Fruit fly (Drosophila melanogaster) whole organism, embryonic: ENCODE results near the gene CG5810.

Source experiments
- Adf1 ChIP-seq: fragments of 200-800 bp; sonication (Bioruptor generic); IDR thresholded peaks from 2 replicates; pipeline ENCODE4 v1.3.6; 2022; ENCODE audit warnings: missing biosample characterization, missing genetic modification characterization
- Atf6 ChIP-seq: fragments of 200-800 bp; sonication (Bioruptor generic); IDR thresholded peaks from 2 replicates; pipeline ENCODE4 v1.3.6; 2022; ENCODE audit warnings: missing biosample characterization, missing genetic modification characterization
- C15 ChIP-seq: fragments of 200-800 bp; sonication (Bioruptor generic); IDR thresholded peaks from 3 replicates; pipeline ENCODE4 v1.3.6; 2022; ENCODE audit warnings: missing biosample characterization, missing genetic modification characterization
- CG10462 ChIP-seq: fragments of 200-800 bp; sonication (Bioruptor generic); optimal IDR thresholded peaks from 2 replicates; lab custom pipeline; 2016; ENCODE audit warnings: missing biosample characterization, missing genetic modification characterization
- CG12744 ChIP-seq: fragments of 200-800 bp; sonication (Bioruptor generic); optimal IDR thresholded peaks from 2 replicates; lab custom pipeline; 2016; ENCODE audit warnings: missing biosample characterization, missing genetic modification characterization
- CG13894 ChIP-seq: fragments of 200-800 bp; sonication (Bioruptor generic); optimal IDR thresholded peaks from 3 replicates; lab custom pipeline; 2018; ENCODE audit warnings: missing biosample characterization, mild to moderate bottlenecking, missing genetic modification characterization, moderate library complexity
- CG17361 ChIP-seq: fragments of 200-800 bp; sonication (Bioruptor generic); IDR thresholded peaks from 3 replicates; pipeline ENCODE4 v1.3.6; 2022; ENCODE audit warnings: missing biosample characterization, missing genetic modification characterization
- CG17612 ChIP-seq: fragments of 200-800 bp; sonication (Bioruptor generic); IDR thresholded peaks from 2 replicates; pipeline ENCODE4 v1.3.6; 2022; ENCODE audit warnings: missing biosample characterization, missing genetic modification characterization
- CG18619 ChIP-seq: fragments of 200-800 bp; sonication (Bioruptor generic); optimal IDR thresholded peaks from 3 replicates; lab custom pipeline; 2017; ENCODE audit warnings: missing biosample characterization, mild to moderate bottlenecking, missing genetic modification characterization
- CG18764 ChIP-seq: fragments of 200-800 bp; sonication (Bioruptor generic); optimal IDR thresholded peaks from 3 replicates; lab custom pipeline; 2016; ENCODE audit warnings: missing biosample characterization, missing genetic modification characterization
- CG4282 ChIP-seq: fragments of 200-800 bp; sonication (Bioruptor generic); optimal IDR thresholded peaks from 2 replicates; lab custom pipeline; 2016; ENCODE audit warnings: missing biosample characterization, missing genetic modification characterization
- CG6654 ChIP-seq: fragments of 200-800 bp; sonication (Bioruptor generic); optimal IDR thresholded peaks from 2 replicates; lab custom pipeline; 2017; ENCODE audit warnings: missing biosample characterization, mild to moderate bottlenecking, missing genetic modification characterization
- CG7271 ChIP-seq: fragments of 200-800 bp; sonication (Bioruptor generic); optimal IDR thresholded peaks from 2 replicates; lab custom pipeline; 2018; ENCODE audit warnings: missing biosample characterization, mild to moderate bottlenecking, missing genetic modification characterization, moderate library complexity
- CG9876 ChIP-seq: fragments of 200-800 bp; sonication (Bioruptor generic); optimal IDR thresholded peaks from 2 replicates; lab custom pipeline; 2016; ENCODE audit warnings: missing biosample characterization, missing genetic modification characterization
- Chrac-16 ChIP-seq: fragments of 200-800 bp; sonication (Bioruptor generic); optimal IDR thresholded peaks from 3 replicates; lab custom pipeline; 2016; ENCODE audit warnings: missing biosample characterization, missing genetic modification characterization
- Dp ChIP-seq: fragments of 200-800 bp; sonication (Bioruptor generic); optimal IDR thresholded peaks from 2 replicates; lab custom pipeline; 2018; ENCODE audit warnings: missing biosample characterization, mild to moderate bottlenecking, missing genetic modification characterization, moderate library complexity
- E2f1 ChIP-seq: fragments of 200-800 bp; sonication (Bioruptor generic); IDR thresholded peaks from 2 replicates; pipeline ENCODE4 v1.3.6; 2022; ENCODE audit warnings: missing biosample characterization, missing genetic modification characterization
- H15 ChIP-seq: fragments of 200-800 bp; sonication (Bioruptor generic); IDR thresholded peaks from 3 replicates; pipeline ENCODE4 v1.3.6; 2022; ENCODE audit warnings: missing biosample characterization, missing genetic modification characterization
- HHEX ChIP-seq: fragments of 200-800 bp; sonication (Bioruptor generic); optimal IDR thresholded peaks from 3 replicates; lab custom pipeline; 2017; ENCODE audit warnings: missing biosample characterization, mild to moderate bottlenecking, missing genetic modification characterization, missing genetic modification reagents
- Hr78 ChIP-seq, 2 experiments: fragments of 200-800 bp in 1 of 2; fragments of >200 bp in 1 of 2; sonication (Bioruptor generic) in 1 of 2; optimal IDR thresholded peaks; 2 replicates each; lab custom pipeline; 2017 to 2019; ENCODE audit warnings: missing biosample characterization in 2 of 2, missing genetic modification characterization in 2 of 2, mild to moderate bottlenecking in 1 of 2, moderate library complexity in 1 of 2
- Opbp ChIP-seq: fragments of 200-800 bp; sonication (Bioruptor generic); IDR thresholded peaks from 3 replicates; pipeline ENCODE4 v1.3.6; 2022; ENCODE audit warnings: missing biosample characterization, missing genetic modification characterization; ENCODE audit not compliant: partially characterized antibody
- Poxn ChIP-seq: fragments of 200-800 bp; sonication (Bioruptor generic); IDR thresholded peaks from 2 replicates; pipeline ENCODE4 v1.3.6; 2022; ENCODE audit warnings: missing biosample characterization, missing genetic modification characterization
- Xbp1 ChIP-seq: fragments of 200-800 bp; sonication (Bioruptor generic); optimal IDR thresholded peaks from 3 replicates; lab custom pipeline; 2016; ENCODE audit warnings: missing biosample characterization, mild to moderate bottlenecking, missing genetic modification characterization
- YL-1 ChIP-seq: fragments of 200-800 bp; sonication (Bioruptor generic); optimal IDR thresholded peaks from 3 replicates; lab custom pipeline; 2017; ENCODE audit warnings: missing biosample characterization, mild to moderate bottlenecking, missing genetic modification characterization
- ac ChIP-seq: fragments of 200-800 bp; sonication (Bioruptor generic); optimal IDR thresholded peaks from 3 replicates; lab custom pipeline; 2017; ENCODE audit warnings: missing biosample characterization, mild to moderate bottlenecking, missing genetic modification characterization
- bbx ChIP-seq: fragments of 200-800 bp; sonication (Bioruptor generic); IDR thresholded peaks from 2 replicates; pipeline ENCODE4 v1.3.6; 2022; ENCODE audit warnings: missing biosample characterization, missing genetic modification characterization; ENCODE audit not compliant: partially characterized antibody
- bsh ChIP-seq, 2 experiments: fragments of 200-800 bp; sonication (Bioruptor generic); optimal IDR thresholded peaks; 2 replicates each; lab custom pipeline; 2017 to 2018; ENCODE audit warnings: mild to moderate bottlenecking in 2 of 2, missing biosample characterization in 2 of 2, missing genetic modification characterization in 2 of 2, moderate library complexity in 1 of 2
- btn ChIP-seq: fragments of 200-800 bp; sonication (Bioruptor generic); optimal IDR thresholded peaks from 2 replicates; lab custom pipeline; 2016; ENCODE audit warnings: missing biosample characterization, missing genetic modification characterization
- cg ChIP-seq: fragments of 200-800 bp; sonication (Bioruptor generic); optimal IDR thresholded peaks from 3 replicates; lab custom pipeline; 2019; ENCODE audit warnings: missing biosample characterization, mild to moderate bottlenecking, missing genetic modification characterization, moderate library complexity
- dysf ChIP-seq: fragments of 200-800 bp; sonication (Bioruptor generic); IDR thresholded peaks from 3 replicates; pipeline ENCODE4 v1.3.6; 2022; ENCODE audit warnings: missing biosample characterization, missing genetic modification characterization
- jumu ChIP-seq: fragments of 200-800 bp; sonication (Bioruptor generic); optimal IDR thresholded peaks from 3 replicates; lab custom pipeline; 2016; ENCODE audit warnings: missing biosample characterization, missing genetic modification characterization
- lab ChIP-seq: fragments of 200-800 bp; sonication (Bioruptor generic); optimal IDR thresholded peaks from 3 replicates; lab custom pipeline; 2017; ENCODE audit warnings: missing biosample characterization, missing genetic modification characterization, mild to moderate bottlenecking, moderate library complexity, missing genetic modification reagents
- lov ChIP-seq, 2 experiments: fragments of 200-800 bp in 1 of 2; fragments of >200 bp in 1 of 2; sonication (Bioruptor generic) in 1 of 2; IDR thresholded peaks in 1 of 2; optimal IDR thresholded peaks in 1 of 2; 2 replicates in 1 of 2; 3 replicates in 1 of 2; pipeline versions ENCODE4 v1.3.6 to Lab custom; 2017 to 2022; ENCODE audit warnings: missing biosample characterization in 1 of 2, missing genetic modification characterization in 1 of 2
- nom ChIP-seq: fragments of 200-800 bp; sonication (Bioruptor generic); optimal IDR thresholded peaks from 2 replicates; lab custom pipeline; 2017; ENCODE audit warnings: missing biosample characterization, missing genetic modification characterization, mild to moderate bottlenecking, moderate library complexity, missing genetic modification reagents
- onecut ChIP-seq: fragments of 200-800 bp; sonication (Bioruptor generic); IDR thresholded peaks from 2 replicates; pipeline ENCODE4 v1.3.6; 2022; ENCODE audit warnings: missing biosample characterization, missing genetic modification characterization
- otp ChIP-seq: fragments of 200-800 bp; sonication (Bioruptor generic); IDR thresholded peaks from 3 replicates; pipeline ENCODE4, ENCODE4 v1.3.6; 2022; ENCODE audit warnings: missing biosample characterization, missing genetic modification characterization
- pan ChIP-seq, 4 experiments: fragments of >200 bp in 3 of 4; fragments of 200-800 bp in 1 of 4; sonication (Bioruptor generic) in 1 of 4; optimal IDR thresholded peaks in 3 of 4; IDR thresholded peaks in 1 of 4; 2 replicates each; pipeline versions ENCODE4 v1.3.6 to Lab custom; 2017 to 2022; ENCODE audit warnings: missing biosample characterization in 2 of 4, missing genetic modification characterization in 2 of 4, mixed read lengths in 1 of 4
- pros ChIP-seq: fragments of 200-800 bp; sonication (Bioruptor generic); optimal IDR thresholded peaks from 3 replicates; lab custom pipeline; 2019; ENCODE audit warnings: missing biosample characterization, mild to moderate bottlenecking, missing genetic modification characterization, moderate library complexity
- ranshi ChIP-seq: fragments of 200-800 bp; sonication (Bioruptor generic); IDR thresholded peaks from 2 replicates; pipeline ENCODE4 v1.3.6; 2022; ENCODE audit warnings: missing biosample characterization, missing genetic modification characterization
- sc ChIP-seq, 3 experiments: fragments of >200 bp in 2 of 3; fragments of 200-800 bp in 1 of 3; sonication (Bioruptor generic) in 1 of 3; optimal IDR thresholded peaks; 2 replicates in 2 of 3; 3 replicates in 1 of 3; lab custom pipeline; 2017; ENCODE audit warnings: mild to moderate bottlenecking in 1 of 3, missing biosample characterization in 1 of 3, missing genetic modification characterization in 1 of 3, missing genetic modification reagents in 1 of 3
- sens ChIP-seq: fragments of 200-800 bp; sonication (Bioruptor generic); peaks from one replicate; lab custom pipeline; 2016; ENCODE audit warnings: missing biosample characterization, missing genetic modification characterization
- sim ChIP-seq: fragments of 200-800 bp; sonication (Bioruptor generic); IDR thresholded peaks from 2 replicates; pipeline ENCODE4 v1.3.6; 2022; ENCODE audit warnings: missing biosample characterization, missing genetic modification characterization
- sisA ChIP-seq: fragments of 200-800 bp; sonication (Bioruptor generic); IDR thresholded peaks from 2 replicates; pipeline ENCODE4 v1.3.6; 2022; ENCODE audit warnings: missing biosample characterization, missing genetic modification characterization
- slp2 ChIP-seq: fragments of 200-800 bp; sonication (Bioruptor generic); optimal IDR thresholded peaks from 2 replicates; lab custom pipeline; 2016; ENCODE audit warnings: missing biosample characterization, missing genetic modification characterization
- sob ChIP-seq: fragments of 200-800 bp; sonication (Bioruptor generic); IDR thresholded peaks from 2 replicates; pipeline ENCODE4 v1.3.6; 2022; ENCODE audit warnings: missing biosample characterization, missing genetic modification characterization
- vvl ChIP-seq: fragments of 200-800 bp; sonication (Bioruptor generic); IDR thresholded peaks from 2 replicates; pipeline ENCODE4 v1.3.6; 2022; ENCODE audit warnings: missing biosample characterization, missing genetic modification characterization
- zen ChIP-seq: fragments of 200-800 bp; sonication (Bioruptor generic); optimal IDR thresholded peaks from 3 replicates; lab custom pipeline; 2018; ENCODE audit warnings: missing biosample characterization, mild to moderate bottlenecking, missing genetic modification characterization, moderate library complexity

CG5810 gene

DNA sequence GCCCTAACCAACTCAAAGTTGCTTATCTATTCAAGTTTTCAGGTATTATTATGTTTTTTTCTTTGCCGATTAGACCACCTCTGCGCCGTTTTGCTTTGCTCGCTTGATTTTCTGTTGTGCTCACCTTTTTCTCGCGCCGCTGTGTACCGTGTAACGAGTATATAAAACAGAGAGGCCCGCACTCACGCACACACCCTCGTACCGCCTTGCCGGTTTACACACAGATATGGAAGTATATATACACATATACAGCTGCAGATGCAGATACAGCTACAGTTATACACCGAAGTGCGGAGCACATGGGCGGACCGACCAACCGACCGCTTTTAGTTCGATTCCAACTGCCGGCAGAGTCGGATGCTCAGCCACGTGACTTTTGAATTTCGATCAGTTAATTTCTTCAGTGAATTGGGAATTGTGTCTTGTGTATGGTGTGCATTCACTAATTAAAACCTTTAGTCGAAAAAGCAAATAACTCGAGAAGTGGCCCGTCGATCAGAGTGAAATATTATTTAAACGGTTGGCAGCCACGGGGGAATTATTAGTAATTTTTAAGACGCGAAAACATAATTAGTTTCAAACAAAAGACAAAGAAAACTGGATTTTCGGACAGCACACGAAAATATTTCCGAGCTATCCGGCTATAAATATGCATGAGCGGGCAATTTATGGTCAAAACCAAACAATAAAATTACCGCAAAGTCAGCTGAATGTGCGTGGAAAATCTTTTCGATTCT is 25.1 kb downstream of the CG5810 start (continued):
- TF ChIP-seq lov (optimal IDR thresholded peaks at IDR 0.05; lab: Kevin White, UChicago) (no peak), lov (GFP tag; IDR thresholded peaks at IDR 0.05; lab: Robert Waterston, UW) (peak; percentile 6; the same call in 1 of the 3 replicates), CG4282 (GFP tag; lab: Kevin White, UChicago) (peak; percentile 12), cg (GFP tag; lab: Kevin White, UChicago) (peak; percentile 100), zen (tag; lab: Kevin White, UChicago) (no peak), CG6654 (no peak), sob (GFP tag; lab: Robert Waterston, UW) (peak; percentile 68; the same call in 1 of the 2 replicates), H15 (no peak), Hr78 (GFP tag; optimal IDR thresholded peaks at IDR 0.05; lab: Kevin White, UChicago) (peak in 1 of 2 experiments; percentile 31), bbx (GFP tag; lab: Robert Waterston, UW) (peak; percentile 60; the same call in 1 of the 2 replicates), btn (peak; percentile 22), CG17361 (GFP tag; lab: Robert Waterston, UW) (no peak), pan (optimal IDR thresholded peaks at IDR 0.05; lab: Kevin White, UChicago) (no peak), pan (GFP tag; optimal IDR thresholded peaks at IDR 0.05 in 1 of 2, IDR thresholded peaks at IDR 0.05 in 1 of 2) (peak in 1 of 2 experiments; percentile 44), slp2 (GFP tag; lab: Kevin White, UChicago) (no peak), CG18619 (GFP tag; lab: Kevin White, UChicago) (no peak), sens (GFP tag; lab: Kevin White, UChicago) (peak; percentile 75), E2f1 (GFP tag; lab: Robert Waterston, UW) (no peak), HHEX (GFP tag; lab: Kevin White, UChicago) (peak; percentile 28), otp (GFP tag; lab: Robert Waterston, UW) (peak; percentile 26; the same call in 1 of the 3 replicates), dysf (GFP tag; lab: Robert Waterston, UW) (no peak), jumu (GFP tag; lab: Kevin White, UChicago) (no peak), onecut (GFP tag; lab: Robert Waterston, UW) (no peak), Dp (GFP tag; lab: Kevin White, UChicago) (peak; percentile 4), sisA (GFP tag; lab: Robert Waterston, UW) (no peak), bsh (GFP tag; optimal IDR thresholded peaks at IDR 0.05; lab: Kevin White, UChicago) (peak in 1 of 2 experiments; percentile 18), vvl (GFP tag; lab: Robert Waterston, UW) (peak; percentile 75), C15 (GFP tag; lab: Robert Waterston, UW) (no peak), ranshi (peak; percentile 15; the same call in 1 of the 2 replicates), lab (GFP tag; lab: Kevin White, UChicago) (peak; percentile 80), Poxn (GFP tag; lab: Robert Waterston, UW) (no peak), YL-1 (GFP tag; lab: Kevin White, UChicago) (peak; percentile 15), CG12744 (no peak), Opbp (GFP tag; lab: Robert Waterston, UW) (peak; percentile 62), CG9876 (no peak), pros (GFP tag; lab: Kevin White, UChicago) (peak; percentile 64), sim (GFP tag; lab: Robert Waterston, UW) (0 out of 2 replicates have a peak, but pooled peaks have one; percentile 39), CG7271 (peak; percentile 32), Xbp1 (GFP tag; lab: Kevin White, UChicago) (no peak), ac (peak; percentile 26), Chrac-16 (no peak), CG18764 (GFP tag; lab: Kevin White, UChicago) (no peak), CG17612 (no peak), sc (optimal IDR thresholded peaks at IDR 0.05; lab: Kevin White, UChicago) (no peak), sc (GFP tag; optimal IDR thresholded peaks at IDR 0.05; lab: Kevin White, UChicago) (no peak), nom (GFP tag; lab: Kevin White, UChicago) (peak; percentile 82), CG13894 (tag; lab: Kevin White, UChicago) (peak; percentile 79), CG10462 (no peak), Adf1 (peak; percentile 80), Atf6 (GFP tag; lab: Robert Waterston, UW) (peak; percentile 45; the same call in 1 of the 2 replicates)
